Worm (Caenorhabditis elegans) whole organism, late embryonic: ENCODE data around the gene T28C6.8.

ENCODE experiments used
- C08G9.2 ChIP-seq: sonication (generic microtip); optimal IDR thresholded peaks from 2 replicates; lab custom pipeline; 2016; ENCODE audit warnings: mild to moderate bottlenecking, missing genetic modification characterization, moderate library complexity, missing compliant biosample characterization
- T23F11.4 ChIP-seq: fragments of 200-800 bp; sonication (Bioruptor generic); optimal IDR thresholded peaks from 2 replicates; lab custom pipeline; 2018; ENCODE audit warnings: mild to moderate bottlenecking, missing genetic modification characterization, missing compliant biosample characterization
- ceh-34 ChIP-seq: sonication (generic microtip); optimal IDR thresholded peaks from 2 replicates; lab custom pipeline; 2016; ENCODE audit warnings: mild to moderate bottlenecking, missing genetic modification characterization, missing compliant biosample characterization
- pag-3 ChIP-seq: sonication (generic microtip); optimal IDR thresholded peaks from 2 replicates; lab custom pipeline; 2016; ENCODE audit warnings: missing compliant biosample characterization, missing genetic modification characterization, borderline replicate concordance
- unc-86 ChIP-seq: sonication (generic microtip); optimal IDR thresholded peaks from 2 replicates; lab custom pipeline; 2016; ENCODE audit warnings: missing genetic modification characterization, missing compliant biosample characterization

ce11 chrIV:8816029-8816428 is 14.5 kb downstream of the T28C6.8 start, which contains the start of gene grsp-2:
- TF ChIP-seq pag-3 (tag; lab: Kevin White, UChicago) (no peak), ceh-34 (no peak), T23F11.4 (no peak), C08G9.2 (tag; lab: Kevin White, UChicago) (no peak), unc-86 (tag; lab: Kevin White, UChicago) (no peak)
